Worm (Caenorhabditis elegans): ENCODE data around the gene AH6.3.

AH6.3 gene

DNA sequence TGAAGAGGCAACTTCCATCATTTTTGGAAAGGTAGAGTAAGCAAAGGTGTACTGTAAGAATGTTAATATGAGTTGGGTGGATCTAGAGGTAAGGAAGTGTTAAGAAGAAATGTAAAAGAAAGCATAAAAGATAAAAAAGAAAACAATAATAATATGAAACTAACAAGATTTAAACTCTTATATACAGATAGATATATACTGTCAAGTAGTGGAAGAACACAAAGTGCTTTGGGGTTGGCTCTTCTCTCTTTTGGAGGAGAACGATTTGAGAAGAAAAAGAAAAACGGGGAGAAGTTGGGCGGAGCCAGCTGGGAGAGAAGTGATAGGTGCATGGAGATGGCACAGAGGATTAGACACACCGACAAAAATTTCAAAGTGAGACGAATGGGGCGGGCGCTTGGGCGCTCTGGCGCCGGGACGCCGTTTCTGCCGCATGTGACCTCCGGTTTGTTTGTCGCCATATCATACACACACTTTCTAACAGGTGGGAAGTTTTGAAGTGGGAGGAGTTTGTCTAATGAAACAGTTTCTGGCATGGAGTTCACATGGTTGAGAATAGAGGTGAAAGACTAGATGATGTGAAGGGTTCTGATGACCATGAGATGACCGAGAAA, 31.4 kb upstream of the AH6.3 start, which contains the start of gene T19H5.4 (continued):
- TF ChIP-seq dpl-1 (GFP tag; optimal IDR thresholded peaks at IDR 0.05) (no peak), attf-4 (tag; optimal IDR thresholded peaks at IDR 0.05) (no peak), mdt-29 (GFP tag; IDR thresholded peaks at IDR 0.05) (peak; percentile 71; the same call in 1 of the 2 replicates), D1046.2 (GFP tag; IDR thresholded peaks at IDR 0.05) (no peak), vab-7 (GFP tag; IDR thresholded peaks at IDR 0.05) (0 out of 2 replicates have a peak, but pooled peaks have one; percentile 37), ZK546.5 (tag; optimal IDR thresholded peaks at IDR 0.05) (no peak), nhr-76 (tag; optimal IDR thresholded peaks at IDR 0.05) (no peak), ceh-20 (GFP tag; IDR thresholded peaks at IDR 0.05) (peak; percentile 65; the same call in 1 of the 2 replicates), set-16 (GFP tag; IDR thresholded peaks at IDR 0.05) (peak; percentile 68), ces-1 (GFP tag; optimal IDR thresholded peaks at IDR 0.05) (no peak), unc-39 (tag; optimal IDR thresholded peaks at IDR 0.05) (no peak), daf-12 (tag; optimal IDR thresholded peaks at IDR 0.05) (no peak), nhr-41 (GFP tag; IDR thresholded peaks at IDR 0.05) (no peak), mxl-2 (GFP tag; conservative IDR thresholded peaks at IDR 0.05) (no peak), lsy-2 (tag; optimal IDR thresholded peaks at IDR 0.05) (peak in 1 of 2 experiments; percentile 3), F49E8.2 (tag; optimal IDR thresholded peaks at IDR 0.05; ENCODE audit: borderline replicate concordance) (no peak), nhr-11 (tag; optimal IDR thresholded peaks at IDR 0.05) (peak; percentile 48), tag-97 (GFP tag; IDR thresholded peaks at IDR 0.05) (no peak), skn-1 (tag; optimal IDR thresholded peaks at IDR 0.05) (no peak), ceh-44 (GFP tag; IDR thresholded peaks at IDR 0.05) (no peak), madf-5 (GFP tag; IDR thresholded peaks at IDR 0.05) (no peak), nhr-111 (GFP tag; optimal IDR thresholded peaks at IDR 0.05) (no peak), nhr-10 (tag; optimal IDR thresholded peaks at IDR 0.05) (no peak), snpc-1.2 (GFP tag; IDR thresholded peaks at IDR 0.05) (no peak), daf-19 (GFP tag; conservative IDR thresholded peaks at IDR 0.05) (no peak), Y5F2A.4 (GFP tag; optimal IDR thresholded peaks at IDR 0.05) (no peak), F10B5.3 (tag; optimal IDR thresholded peaks at IDR 0.05) (no peak), hif-1 (tag; optimal IDR thresholded peaks at IDR 0.05) (peak in 1 of 2 experiments; percentile 64), Y48G9A.11 (GFP tag; IDR thresholded peaks at IDR 0.05) (no peak), ceh-82 (tag; optimal IDR thresholded peaks at IDR 0.05) (no peak), dmd-8 (GFP tag; IDR thresholded peaks at IDR 0.05) (no peak), nhr-102 (tag; optimal IDR thresholded peaks at IDR 0.05) (no peak), ztf-7 (tag; optimal IDR thresholded peaks at IDR 0.05) (no peak), php-3 (GFP tag; IDR thresholded peaks at IDR 0.05) (peak; percentile 38; the same call in 1 of the 2 replicates), lin-13 (GFP tag; optimal IDR thresholded peaks at IDR 0.05) (peak; percentile 16), unc-130 (GFP tag; optimal IDR thresholded peaks at IDR 0.05) (no peak), ctbp-1 (GFP tag; IDR thresholded peaks at IDR 0.05) (peak; percentile 52; the same call in 1 of the 2 replicates), aha-1 (tag) (peak; percentile 79), T26A8.4 (GFP tag; IDR thresholded peaks at IDR 0.05) (peak; percentile 43; the same call in 1 of the 2 replicates), zfp-3 (GFP tag; conservative IDR thresholded peaks at IDR 0.05) (peak; percentile 44; the same call in 1 of the 2 replicates), Y75B8A.6 (GFP tag; IDR thresholded peaks at IDR 0.05) (peak; percentile 53; the same call in 1 of the 2 replicates), madf-9 (GFP tag; conservative IDR thresholded peaks at IDR 0.05) (peak; percentile 38; the same call in 1 of the 2 replicates), dve-1 (tag; optimal IDR thresholded peaks at IDR 0.05; ENCODE audit: insufficient read depth) (peak; percentile 79), F44E2.7 (GFP tag; IDR thresholded peaks at IDR 0.05) (no peak), aly-2 (tag; optimal IDR thresholded peaks at IDR 0.05) (no peak), unc-62 (GFP tag; optimal IDR thresholded peaks at IDR 0.05 in 1 of 2) (peak in 1 of 2 experiments; percentile 74), unc-62 (tag; optimal IDR thresholded peaks at IDR 0.05) (no peak), fos-1 (tag; optimal IDR thresholded peaks at IDR 0.05) (no peak), ama-1 (optimal IDR thresholded peaks at IDR 0.05) (no peak), mes-2 (tag; optimal IDR thresholded peaks at IDR 0.05; ENCODE audit: poor library complexity, severe bottlenecking) (peak; percentile 48), lin-1 (GFP tag; IDR thresholded peaks at IDR 0.05) (peak; percentile 64; the same call in 1 of the 2 replicates)

All from whole organism, L4 larva.